Worm (Caenorhabditis elegans) whole organism, late embryonic: ENCODE measurements around the gene nhr-211.

Source experiments
- F13H6.1 ChIP-seq: sonication (generic microtip); optimal IDR thresholded peaks from 2 replicates; lab custom pipeline; 2016; ENCODE audit warnings: missing genetic modification characterization, missing compliant biosample characterization
- K02D7.2 ChIP-seq: sonication (generic microtip); optimal IDR thresholded peaks from 2 replicates; lab custom pipeline; 2017; ENCODE audit warnings: mild to moderate bottlenecking, missing genetic modification characterization, missing compliant biosample characterization
- T23F11.4 ChIP-seq: fragments of 200-800 bp; sonication (Bioruptor generic); optimal IDR thresholded peaks from 2 replicates; lab custom pipeline; 2018; ENCODE audit warnings: mild to moderate bottlenecking, missing genetic modification characterization, missing compliant biosample characterization
- ceh-14 ChIP-seq: sonication (generic microtip); optimal IDR thresholded peaks from 2 replicates; lab custom pipeline; 2016; ENCODE audit warnings: missing genotype, missing genetic modification characterization, missing compliant biosample characterization
- ceh-2 ChIP-seq: sonication (generic microtip); optimal IDR thresholded peaks from 2 replicates; lab custom pipeline; 2016; ENCODE audit warnings: missing genotype, missing genetic modification characterization, missing compliant biosample characterization
- ceh-22 ChIP-seq: sonication (generic microtip); optimal IDR thresholded peaks from 2 replicates; lab custom pipeline; 2017; ENCODE audit warnings: missing biosample characterization, missing genetic modification characterization
- ceh-34 ChIP-seq: sonication (generic microtip); optimal IDR thresholded peaks from 2 replicates; lab custom pipeline; 2016; ENCODE audit warnings: mild to moderate bottlenecking, missing genetic modification characterization, missing compliant biosample characterization
- ceh-6 ChIP-seq: fragments of 200-800 bp; sonication (Bioruptor generic); optimal IDR thresholded peaks from 2 replicates; lab custom pipeline; 2018; ENCODE audit warnings: mild to moderate bottlenecking, missing genetic modification characterization, missing compliant biosample characterization
- ceh-9 ChIP-seq: sonication (generic microtip); optimal IDR thresholded peaks from 2 replicates; lab custom pipeline; 2016; ENCODE audit warnings: mild to moderate bottlenecking, missing genetic modification characterization, inconsistent platforms, missing compliant biosample characterization
- elt-2 ChIP-seq: sonication (generic microtip); optimal IDR thresholded peaks from 2 replicates; lab custom pipeline; 2016; ENCODE audit warnings: missing genetic modification reagents, missing genetic modification characterization, missing compliant biosample characterization
- elt-4 ChIP-seq: sonication (generic microtip); optimal IDR thresholded peaks from 2 replicates; lab custom pipeline; 2016; ENCODE audit warnings: missing genetic modification characterization, missing compliant biosample characterization
- ets-4 ChIP-seq: sonication (generic microtip); optimal IDR thresholded peaks from 2 replicates; lab custom pipeline; 2016; ENCODE audit warnings: missing genetic modification characterization, missing compliant biosample characterization
- eyg-1 ChIP-seq: sonication (generic microtip); optimal IDR thresholded peaks from 2 replicates; lab custom pipeline; 2016; ENCODE audit warnings: missing genotype, missing genetic modification characterization, missing compliant biosample characterization
- fax-1 ChIP-seq: sonication (generic microtip); optimal IDR thresholded peaks from 2 replicates; lab custom pipeline; 2016; ENCODE audit warnings: missing genotype, missing genetic modification characterization, missing compliant biosample characterization
- fkh-10 ChIP-seq: fragments of 150-350 bp; optimal IDR thresholded peaks from 2 replicates; lab custom pipeline; 2014; ENCODE audit warnings: missing biosample characterization, missing genetic modification reagents, missing genetic modification characterization
- fkh-6 ChIP-seq: sonication (generic microtip); optimal IDR thresholded peaks from 2 replicates; lab custom pipeline; 2016; ENCODE audit warnings: missing genetic modification characterization, missing compliant biosample characterization
- hlh-30 ChIP-seq: sonication (generic microtip); optimal IDR thresholded peaks from 2 replicates; lab custom pipeline; 2017; ENCODE audit warnings: antibody characterized with exemption, missing genetic modification characterization, missing compliant biosample characterization; ENCODE audit not compliant: insufficient read depth
- madf-2 ChIP-seq: sonication (generic microtip); optimal IDR thresholded peaks from 2 replicates; lab custom pipeline; 2017; ENCODE audit warnings: missing genetic modification characterization, missing compliant biosample characterization
- nfya-1 ChIP-seq: sonication (generic microtip); optimal IDR thresholded peaks from 2 replicates; lab custom pipeline; 2017; ENCODE audit warnings: missing genetic modification characterization, mild to moderate bottlenecking, missing compliant biosample characterization, antibody characterized with exemption, moderate library complexity
- nhr-11 ChIP-seq: fragments of 150-350 bp; optimal IDR thresholded peaks from 2 replicates; lab custom pipeline; 2014; ENCODE audit warnings: missing biosample characterization, missing genetic modification characterization
- pat-9 ChIP-seq: fragments of 200-800 bp; sonication (Bioruptor generic); optimal IDR thresholded peaks from 2 replicates; lab custom pipeline; 2018; ENCODE audit warnings: mild to moderate bottlenecking, missing genetic modification characterization, moderate library complexity, missing compliant biosample characterization
- ref-2 ChIP-seq: sonication (generic microtip); optimal IDR thresholded peaks from 2 replicates; lab custom pipeline; 2016; ENCODE audit warnings: missing genetic modification characterization, missing compliant biosample characterization
- sdc-2 ChIP-seq: sonication (generic microtip); optimal IDR thresholded peaks from 2 replicates; lab custom pipeline; 2016; ENCODE audit warnings: missing genotype, missing genetic modification characterization, missing compliant biosample characterization
- sox-2 ChIP-seq: fragments of 200-800 bp; sonication (Bioruptor generic); IDR thresholded peaks from 2 replicates; pipeline ENCODE4 v1.3.6; 2022; ENCODE audit warnings: missing genetic modification reagents, missing genetic modification characterization, missing compliant biosample characterization
- tbx-7 ChIP-seq: sonication (generic microtip); optimal IDR thresholded peaks from 2 replicates; lab custom pipeline; 2016; ENCODE audit warnings: missing genotype, missing genetic modification characterization, missing compliant biosample characterization
- unc-3 ChIP-seq, 2 experiments: fragments of 200-800 bp in 1 of 2; sonication (Bioruptor generic) in 1 of 2; sonication (generic microtip) in 1 of 2; conservative IDR thresholded peaks in 1 of 2; optimal IDR thresholded peaks in 1 of 2; 2 replicates each; pipeline versions ENCODE4 v1.3.6 to Lab custom; 2016 to 2022; ENCODE audit warnings: missing compliant biosample characterization in 2 of 2, missing genetic modification characterization in 2 of 2, missing genetic modification reagents in 1 of 2
- zip-5 ChIP-seq: sonication (generic microtip); optimal IDR thresholded peaks from 2 replicates; lab custom pipeline; 2016; ENCODE audit warnings: missing genetic modification characterization, missing compliant biosample characterization

nhr-211 gene

DNA sequence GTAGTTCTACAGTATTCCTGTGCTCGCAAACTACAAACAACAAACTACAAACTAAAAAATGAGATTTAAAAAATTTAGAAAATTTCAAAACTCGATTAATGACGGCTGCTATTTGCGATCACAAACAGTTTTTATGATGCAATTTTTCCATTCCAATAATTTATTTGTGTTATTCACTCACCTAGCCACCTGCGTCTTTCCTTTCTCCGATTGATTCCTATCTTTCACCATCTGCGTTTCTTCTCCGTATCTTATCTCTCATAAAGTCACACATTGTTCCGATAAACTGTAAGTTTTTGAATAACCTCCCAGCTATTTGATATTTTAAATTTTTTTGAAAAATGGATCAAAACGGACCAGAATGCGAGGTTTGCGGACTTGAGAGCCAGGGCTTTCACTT lies 47.4 kb downstream of the nhr-211 start, which contains the start of gene nhr-132:
Gene nhr-132, plus strand, starts transcription at position 271 of the 400 bp plus-strand sequence.
- TF ChIP-seq nfya-1 (tag; lab: Kevin White, UChicago) (peak; percentile 14), unc-3 (GFP tag; conservative IDR thresholded peaks at IDR 0.05; lab: Robert Waterston, UW) (no peak), unc-3 (tag; optimal IDR thresholded peaks at IDR 0.05; lab: Kevin White, UChicago) (no peak), ceh-2 (no peak), ref-2 (no peak), ceh-14 (tag; lab: Kevin White, UChicago) (no peak), fax-1 (no peak), eyg-1 (no peak), ceh-9 (tag; lab: Kevin White, UChicago) (no peak), elt-2 (tag; lab: Kevin White, UChicago) (peak; percentile 21)

DNA sequence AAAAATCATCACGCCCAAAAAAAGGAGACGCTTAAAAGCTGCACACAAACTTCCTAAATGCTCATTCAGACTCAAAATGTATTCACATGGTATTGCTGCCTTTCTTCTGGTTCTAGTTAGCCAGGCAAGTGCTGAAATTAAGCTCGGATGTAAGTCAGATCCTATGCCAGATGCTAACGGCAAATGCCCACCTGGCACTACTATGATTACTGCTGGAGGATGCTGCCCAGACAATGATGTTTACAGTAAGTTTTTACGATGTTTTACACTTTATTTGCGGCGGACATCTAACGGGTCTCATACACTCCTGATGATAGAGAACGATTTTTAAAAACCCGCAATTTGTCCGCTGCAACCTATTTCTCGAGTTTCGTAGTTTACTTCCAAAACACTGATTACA lies 49.8 kb downstream of the nhr-211 start, which contains the start of gene C14C6.5:
Gene C14C6.5, plus strand, starts transcription at position 58 of the 400 bp plus-strand sequence.
- no peak for TF ChIP-seq madf-2 (tag; lab: Kevin White, UChicago)
- no peak for TF ChIP-seq pat-9
- no peak for TF ChIP-seq sox-2 (GFP tag; lab: Robert Waterston, UW)
- no peak for TF ChIP-seq ets-4
- no peak for TF ChIP-seq sdc-2
- no peak for TF ChIP-seq fkh-10 (GFP tag; lab: Kevin White, UChicago)
- TF ChIP-seq ceh-34 (tag; lab: Kevin White, UChicago) = no peak
- no peak for TF ChIP-seq zip-5
- no peak for TF ChIP-seq ceh-6
- TF ChIP-seq elt-2 (tag; lab: Kevin White, UChicago) = no peak
- no peak for TF ChIP-seq F13H6.1 (tag; lab: Kevin White, UChicago)
- TF ChIP-seq nhr-11 = no peak
- TF ChIP-seq ceh-2 = no peak
- no peak for TF ChIP-seq tbx-7 (tag; lab: Kevin White, UChicago)
- no peak for TF ChIP-seq T23F11.4 (GFP tag; lab: Kevin White, UChicago)
- no peak for TF ChIP-seq ceh-22 (tag; lab: Kevin White, UChicago)
- TF ChIP-seq fkh-6 (tag; lab: Kevin White, UChicago) = no peak
- TF ChIP-seq hlh-30 (tag; lab: Kevin White, UChicago) = no peak
- no peak for TF ChIP-seq K02D7.2 (tag; lab: Kevin White, UChicago)
- no peak for TF ChIP-seq elt-4 (tag; lab: Kevin White, UChicago)
- TF ChIP-seq, all 69 proteins: peak for 0
